Comparison of ENCODE assay signal across 1 fruit fly cellular context in the genomic region with DNA sequence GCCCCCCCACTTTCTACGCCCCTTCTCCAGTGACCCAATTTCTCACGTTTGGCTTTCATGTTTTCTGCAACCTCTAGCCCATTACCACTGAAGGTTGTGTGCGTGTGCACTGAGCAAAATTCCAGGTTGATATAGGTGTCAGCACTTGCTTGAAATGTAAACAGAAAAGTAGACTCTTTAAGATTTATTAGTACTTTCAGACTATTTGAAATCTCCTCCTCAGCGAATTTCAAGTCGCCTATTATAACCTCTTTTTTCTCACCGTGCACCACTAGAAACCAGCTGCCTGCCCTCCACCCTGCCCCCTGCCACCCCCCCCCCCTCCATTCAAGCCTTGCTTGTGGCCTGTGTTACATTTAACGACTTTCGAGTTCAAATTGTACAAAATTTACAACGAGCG.
TF ChIP-seq lines count a peak whose summit lies in the region.

No protein-coding gene starts in this region.

TF ChIP-seq in whole organism, embryonic, 481 proteins besides CTCF, POLR2A, EP300 and RAD21 (continued from another document and continues in another):
- no peak for TF ChIP-seq gro (GFP tag; optimal IDR thresholded peaks at IDR 0.05; lab: Kevin White, UChicago)
- TF ChIP-seq sens-2 (GFP tag; IDR thresholded peaks at IDR 0.05; lab: Robert Waterston, UW): peak; percentile 44; the same call in 1 of the 2 replicates
- peak; percentile 57 for TF ChIP-seq tgo (GFP tag; IDR thresholded peaks at IDR 0.05; lab: Robert Waterston, UW)
- no peak for TF ChIP-seq Oaz (GFP tag; IDR thresholded peaks at IDR 0.05; lab: Robert Waterston, UW)
- TF ChIP-seq hth (optimal IDR thresholded peaks at IDR 0.05; lab: Kevin White, UChicago): no peak
- TF ChIP-seq HLHmδ (GFP tag; optimal IDR thresholded peaks at IDR 0.05; lab: Kevin White, UChicago): no peak
- no peak for TF ChIP-seq CG3281 (GFP tag; optimal IDR thresholded peaks at IDR 0.05; lab: Kevin White, UChicago)
- TF ChIP-seq HmgD (GFP tag; optimal IDR thresholded peaks at IDR 0.05; lab: Kevin White, UChicago): no peak
- no peak for TF ChIP-seq TFAM (GFP tag; optimal IDR thresholded peaks at IDR 0.05; lab: Kevin White, UChicago)
- TF ChIP-seq dan (GFP tag; IDR thresholded peaks at IDR 0.05; lab: Robert Waterston, UW): peak; percentile 9; the same call in 1 of the 2 replicates
- peak; percentile 59 for TF ChIP-seq Oli (tag; optimal IDR thresholded peaks at IDR 0.05; lab: Kevin White, UChicago)
- no peak for TF ChIP-seq pan (optimal IDR thresholded peaks at IDR 0.05; lab: Kevin White, UChicago)
- TF ChIP-seq pan (GFP tag; optimal IDR thresholded peaks at IDR 0.05 in 1 of 2, IDR thresholded peaks at IDR 0.05 in 1 of 2): peak in 1 of 2 experiments; percentile 45
- TF ChIP-seq esg (GFP tag; conservative IDR thresholded peaks at IDR 0.05; lab: Robert Waterston, UW): peak; percentile 34
- peak; percentile 53 for TF ChIP-seq CG10209 (GFP tag; optimal IDR thresholded peaks at IDR 0.05; lab: Kevin White, UChicago)
- peak; percentile 46; the same call in 1 of the 3 replicates for TF ChIP-seq CG11456 (GFP tag; IDR thresholded peaks at IDR 0.05; lab: Robert Waterston, UW)
- no peak for TF ChIP-seq CG2120 (GFP tag; optimal IDR thresholded peaks at IDR 0.05; lab: Kevin White, UChicago)
- peak; percentile 12 for TF ChIP-seq CG9876 (GFP tag; optimal IDR thresholded peaks at IDR 0.05; lab: Kevin White, UChicago)
- TF ChIP-seq Sry-δ (GFP tag; optimal IDR thresholded peaks at IDR 0.05; lab: Kevin White, UChicago): no peak
- TF ChIP-seq CG13287 (GFP tag; IDR thresholded peaks at IDR 0.05; lab: Robert Waterston, UW; ENCODE audit: partially characterized antibody): no peak
- no peak for TF ChIP-seq ftz-f1 (GFP tag; optimal IDR thresholded peaks at IDR 0.05; lab: Kevin White, UChicago)
- TF ChIP-seq scrt (GFP tag; optimal IDR thresholded peaks at IDR 0.05; lab: Kevin White, UChicago): no peak
- no peak for TF ChIP-seq toy (GFP tag; IDR thresholded peaks at IDR 0.05; lab: Robert Waterston, UW)
- no peak for TF ChIP-seq Max (GFP tag; optimal IDR thresholded peaks at IDR 0.05; lab: Kevin White, UChicago)
- peak; percentile 61 for TF ChIP-seq crol (GFP tag; IDR thresholded peaks at IDR 0.05; lab: Robert Waterston, UW)
- no peak for TF ChIP-seq twi (tag; optimal IDR thresholded peaks at IDR 0.05; lab: Kevin White, UChicago)
- no peak for TF ChIP-seq CG8290 (GFP tag; optimal IDR thresholded peaks at IDR 0.05; lab: Kevin White, UChicago)
- no peak for TF ChIP-seq CG8290 (tag; optimal IDR thresholded peaks at IDR 0.05; lab: Kevin White, UChicago)
- peak; percentile 39 for TF ChIP-seq CG6254 (GFP tag; optimal IDR thresholded peaks at IDR 0.05; lab: Kevin White, UChicago)
- TF ChIP-seq Pdp1 (GFP tag; optimal IDR thresholded peaks at IDR 0.05; lab: Kevin White, UChicago): peak in 1 of 2 experiments; percentile 33
- peak; percentile 32 for TF ChIP-seq CG4404 (GFP tag; IDR thresholded peaks at IDR 0.05; lab: Robert Waterston, UW)
- no peak for TF ChIP-seq CG8281 (tag; optimal IDR thresholded peaks at IDR 0.05; lab: Kevin White, UChicago)
- TF ChIP-seq CG2712 (tag; optimal IDR thresholded peaks at IDR 0.05; lab: Kevin White, UChicago): peak; percentile 63
- peak; percentile 33 for TF ChIP-seq Hr3 (GFP tag; optimal IDR thresholded peaks at IDR 0.05; lab: Kevin White, UChicago)
- no peak for TF ChIP-seq C15 (GFP tag; IDR thresholded peaks at IDR 0.05; lab: Robert Waterston, UW)
- TF ChIP-seq her (GFP tag; optimal IDR thresholded peaks at IDR 0.05; lab: Kevin White, UChicago): no peak
- no peak for TF ChIP-seq sc (optimal IDR thresholded peaks at IDR 0.05; lab: Kevin White, UChicago)
- TF ChIP-seq sc (GFP tag; optimal IDR thresholded peaks at IDR 0.05; lab: Kevin White, UChicago): peak; percentile 2
- peak; percentile 53; the same call in 1 of the 2 replicates for TF ChIP-seq ssp (GFP tag; IDR thresholded peaks at IDR 0.05; lab: Robert Waterston, UW)
- TF ChIP-seq Xbp1 (GFP tag; optimal IDR thresholded peaks at IDR 0.05; lab: Kevin White, UChicago): peak; percentile 37
- TF ChIP-seq CG17359 (tag; optimal IDR thresholded peaks at IDR 0.05; lab: Kevin White, UChicago): peak; percentile 59
- peak; percentile 71; the same call in 2 of the 3 replicates for TF ChIP-seq otp (GFP tag; IDR thresholded peaks at IDR 0.05; lab: Robert Waterston, UW)
- TF ChIP-seq pum (GFP tag; optimal IDR thresholded peaks at IDR 0.05; lab: Kevin White, UChicago): peak; percentile 13
- no peak for TF ChIP-seq CG7271 (tag; optimal IDR thresholded peaks at IDR 0.05; lab: Kevin White, UChicago)
- TF ChIP-seq Drgx (GFP tag; IDR thresholded peaks at IDR 0.05; lab: Robert Waterston, UW): peak; percentile 47; the same call in 1 of the 2 replicates
- peak; percentile 34; the same call in 1 of the 2 replicates for TF ChIP-seq CG7372 (GFP tag; IDR thresholded peaks at IDR 0.05; lab: Robert Waterston, UW)
- no peak for TF ChIP-seq CG10543 (GFP tag; optimal IDR thresholded peaks at IDR 0.05; lab: Kevin White, UChicago)
- TF ChIP-seq Nf-YC (tag; optimal IDR thresholded peaks at IDR 0.05; lab: Kevin White, UChicago): no peak
- peak; percentile 35; the same call in 1 of the 2 replicates for TF ChIP-seq ap (GFP tag; IDR thresholded peaks at IDR 0.05; lab: Robert Waterston, UW)
- no peak for TF ChIP-seq CG11085 (GFP tag; IDR thresholded peaks at IDR 0.05; lab: Robert Waterston, UW)
- TF ChIP-seq gsb (GFP tag; IDR thresholded peaks at IDR 0.05; lab: Robert Waterston, UW): no peak
- TF ChIP-seq CG10267 (tag; optimal IDR thresholded peaks at IDR 0.05; lab: Kevin White, UChicago): peak; percentile 19
- TF ChIP-seq CG3065 (GFP tag; optimal IDR thresholded peaks at IDR 0.05; lab: Kevin White, UChicago): no peak
- TF ChIP-seq Hmx (GFP tag; optimal IDR thresholded peaks at IDR 0.05; lab: Kevin White, UChicago): no peak
- TF ChIP-seq z (GFP tag; IDR thresholded peaks at IDR 0.05; lab: Robert Waterston, UW): no peak
- TF ChIP-seq fd102C (GFP tag; optimal IDR thresholded peaks at IDR 0.05; lab: Kevin White, UChicago): no peak
- peak; percentile 53 for TF ChIP-seq Hmr (GFP tag; optimal IDR thresholded peaks at IDR 0.05; lab: Kevin White, UChicago)
- TF ChIP-seq CG12391 (tag; optimal IDR thresholded peaks at IDR 0.05; lab: Kevin White, UChicago): no peak
- no peak for TF ChIP-seq CG30020 (tag; optimal IDR thresholded peaks at IDR 0.05; lab: Kevin White, UChicago)
- no peak for TF ChIP-seq Kr (GFP tag; optimal IDR thresholded peaks at IDR 0.05; lab: Kevin White, UChicago)
- TF ChIP-seq fd3F (GFP tag; optimal IDR thresholded peaks at IDR 0.05; lab: Kevin White, UChicago): no peak
- no peak for TF ChIP-seq inv (GFP tag; IDR thresholded peaks at IDR 0.05; lab: Robert Waterston, UW; ENCODE audit: partially characterized antibody)
- no peak for TF ChIP-seq klu (GFP tag; IDR thresholded peaks at IDR 0.05; lab: Robert Waterston, UW)
- peak; percentile 8 for TF ChIP-seq Asciz (GFP tag; optimal IDR thresholded peaks at IDR 0.05; lab: Kevin White, UChicago)
- TF ChIP-seq eve (GFP tag; optimal IDR thresholded peaks at IDR 0.05; lab: Kevin White, UChicago): no peak
- TF ChIP-seq hkb (optimal IDR thresholded peaks at IDR 0.05; lab: Kevin White, UChicago): no peak
- peak; percentile 67 for TF ChIP-seq hkb (GFP tag; IDR thresholded peaks at IDR 0.05; lab: Robert Waterston, UW)
- TF ChIP-seq odd (GFP tag; optimal IDR thresholded peaks at IDR 0.05; lab: Kevin White, UChicago): no peak
- TF ChIP-seq bcd (GFP tag; optimal IDR thresholded peaks at IDR 0.05; lab: Kevin White, UChicago): peak; percentile 25
- peak; percentile 40; the same call in 1 of the 2 replicates for TF ChIP-seq CG1024 (GFP tag; IDR thresholded peaks at IDR 0.05; lab: Robert Waterston, UW)
- peak; percentile 35; the same call in 1 of the 2 replicates for TF ChIP-seq CG6272 (GFP tag; IDR thresholded peaks at IDR 0.05; lab: Robert Waterston, UW)
- TF ChIP-seq chif (GFP tag; optimal IDR thresholded peaks at IDR 0.05; lab: Kevin White, UChicago): peak; percentile 12 to 39
- TF ChIP-seq zen2 (GFP tag; IDR thresholded peaks at IDR 0.05; lab: Robert Waterston, UW; ENCODE audit: partially characterized antibody): no peak
- peak; percentile 35; the same call in 2 of the 4 replicates for TF ChIP-seq Gug (GFP tag; IDR thresholded peaks at IDR 0.05; lab: Robert Waterston, UW)
- TF ChIP-seq CG18619 (GFP tag; optimal IDR thresholded peaks at IDR 0.05; lab: Kevin White, UChicago): peak; percentile 1
- TF ChIP-seq vfl (GFP tag; optimal IDR thresholded peaks at IDR 0.05; lab: Kevin White, UChicago): no peak
- peak; percentile 28 for TF ChIP-seq CG6813 (GFP tag; optimal IDR thresholded peaks at IDR 0.05; lab: Kevin White, UChicago)
- TF ChIP-seq CG3163 (GFP tag; optimal IDR thresholded peaks at IDR 0.05; lab: Kevin White, UChicago): no peak
- TF ChIP-seq CG4707 (GFP tag; optimal IDR thresholded peaks at IDR 0.05; lab: Kevin White, UChicago): no peak
- peak; percentile 36 for TF ChIP-seq jumu (GFP tag; optimal IDR thresholded peaks at IDR 0.05; lab: Kevin White, UChicago)
- peak; percentile 82 for TF ChIP-seq sisA (GFP tag; IDR thresholded peaks at IDR 0.05; lab: Robert Waterston, UW)
- no peak for TF ChIP-seq al (GFP tag; IDR thresholded peaks at IDR 0.05; lab: Robert Waterston, UW)
- no peak for TF ChIP-seq CG11398 (GFP tag; optimal IDR thresholded peaks at IDR 0.05; lab: Kevin White, UChicago)
- TF ChIP-seq CG11696 (GFP tag; IDR thresholded peaks at IDR 0.05; lab: Robert Waterston, UW): peak; percentile 24; the same call in 1 of the 2 replicates
- TF ChIP-seq BEAF-32 (GFP tag; optimal IDR thresholded peaks at IDR 0.05; lab: Kevin White, UChicago): no peak
- no peak for TF ChIP-seq CG9437 (GFP tag; optimal IDR thresholded peaks at IDR 0.05; lab: Kevin White, UChicago)
- peak; percentile 9 for TF ChIP-seq CG15514 (GFP tag; optimal IDR thresholded peaks at IDR 0.05; lab: Kevin White, UChicago)
- TF ChIP-seq Optix (GFP tag; IDR thresholded peaks at IDR 0.05; lab: Robert Waterston, UW): peak; percentile 69
- TF ChIP-seq E2f1 (GFP tag; IDR thresholded peaks at IDR 0.05; lab: Robert Waterston, UW): peak; percentile 39; the same call in 1 of the 2 replicates
- no peak for TF ChIP-seq NC2α (GFP tag; optimal IDR thresholded peaks at IDR 0.05; lab: Kevin White, UChicago)
- TF ChIP-seq Sox100B (GFP tag; optimal IDR thresholded peaks at IDR 0.05; lab: Kevin White, UChicago): peak; percentile 7
- no peak for TF ChIP-seq Spps (tag; optimal IDR thresholded peaks at IDR 0.05; lab: Kevin White, UChicago)
- peak; percentile 64 for TF ChIP-seq row (GFP tag; IDR thresholded peaks at IDR 0.05; lab: Robert Waterston, UW)
- TF ChIP-seq CG33557 (GFP tag; optimal IDR thresholded peaks at IDR 0.05; lab: Kevin White, UChicago): no peak
- TF ChIP-seq Rfx (GFP tag; IDR thresholded peaks at IDR 0.05; lab: Robert Waterston, UW): peak; percentile 52; the same call in 1 of the 2 replicates
- TF ChIP-seq lola (GFP tag; optimal IDR thresholded peaks at IDR 0.05; lab: Kevin White, UChicago): peak in 1 of 3 experiments; percentile 49
- TF ChIP-seq Side (GFP tag; optimal IDR thresholded peaks at IDR 0.05; lab: Kevin White, UChicago): peak; percentile 6
- peak; percentile 85 for TF ChIP-seq sens (GFP tag; lab: Kevin White, UChicago)
- no peak for TF ChIP-seq CG13296 (GFP tag; optimal IDR thresholded peaks at IDR 0.05; lab: Kevin White, UChicago)
- TF ChIP-seq CG9609 (GFP tag; optimal IDR thresholded peaks at IDR 0.05; lab: Kevin White, UChicago): peak; percentile 2
- TF ChIP-seq br (optimal IDR thresholded peaks at IDR 0.05; lab: Kevin White, UChicago): no peak
- TF ChIP-seq tna (GFP tag; IDR thresholded peaks at IDR 0.05; lab: Robert Waterston, UW; ENCODE audit: partially characterized antibody): no peak
- no peak; the same call in 1 of the 2 replicates for TF ChIP-seq wdn (GFP tag; IDR thresholded peaks at IDR 0.05; lab: Robert Waterston, UW)
- peak; percentile 22 for TF ChIP-seq CG3407 (GFP tag; optimal IDR thresholded peaks at IDR 0.05; lab: Kevin White, UChicago)
- peak; percentile 2 for TF ChIP-seq CG1602 (GFP tag; optimal IDR thresholded peaks at IDR 0.05; lab: Kevin White, UChicago)
- TF ChIP-seq chn (GFP tag; optimal IDR thresholded peaks at IDR 0.05; lab: Kevin White, UChicago): peak; percentile 9
- no peak for TF ChIP-seq CG1647 (GFP tag; optimal IDR thresholded peaks at IDR 0.05; lab: Kevin White, UChicago)
- no peak for TF ChIP-seq Ravus (GFP tag; IDR thresholded peaks at IDR 0.05; lab: Robert Waterston, UW)
- no peak for TF ChIP-seq CG6765 (GFP tag; optimal IDR thresholded peaks at IDR 0.05; lab: Kevin White, UChicago)
- TF ChIP-seq Meics (GFP tag; optimal IDR thresholded peaks at IDR 0.05; lab: Kevin White, UChicago): no peak
- no peak; the same call in 1 of the 2 replicates for TF ChIP-seq MBD-R2 (GFP tag; IDR thresholded peaks at IDR 0.05; lab: Robert Waterston, UW)
- TF ChIP-seq CG2678 (tag; optimal IDR thresholded peaks at IDR 0.05; lab: Kevin White, UChicago): peak; percentile 54
- no peak for TF ChIP-seq Poxn (GFP tag; IDR thresholded peaks at IDR 0.05; lab: Robert Waterston, UW)
- no peak for TF ChIP-seq CG17568 (GFP tag; optimal IDR thresholded peaks at IDR 0.05; lab: Kevin White, UChicago)
- TF ChIP-seq grau (tag; optimal IDR thresholded peaks at IDR 0.05; lab: Kevin White, UChicago): peak; percentile 41
- TF ChIP-seq mirr (GFP tag; optimal IDR thresholded peaks at IDR 0.05; lab: Kevin White, UChicago): no peak
- peak; percentile 4 for TF ChIP-seq oc (tag; optimal IDR thresholded peaks at IDR 0.05; lab: Kevin White, UChicago)
- TF ChIP-seq so (GFP tag; IDR thresholded peaks at IDR 0.05; lab: Robert Waterston, UW): no peak
- no peak for TF ChIP-seq rib (GFP tag; IDR thresholded peaks at IDR 0.05; lab: Robert Waterston, UW)
- peak; percentile 48 for TF ChIP-seq nmo (GFP tag; optimal IDR thresholded peaks at IDR 0.05; lab: Kevin White, UChicago)
- TF ChIP-seq Sin3A (optimal IDR thresholded peaks at IDR 0.05; lab: Kevin White, UChicago): no peak
- no peak for TF ChIP-seq CkIIα-i1 (GFP tag; IDR thresholded peaks at IDR 0.05; lab: Robert Waterston, UW)
- peak; percentile 13 for TF ChIP-seq CoRest (tag; optimal IDR thresholded peaks at IDR 0.05; lab: Kevin White, UChicago)
- no peak for TF ChIP-seq CG17912 (GFP tag; optimal IDR thresholded peaks at IDR 0.05; lab: Kevin White, UChicago)
- TF ChIP-seq CG32772 (GFP tag; IDR thresholded peaks at IDR 0.05; lab: Robert Waterston, UW): 0 out of 2 replicates have a peak, but pooled peaks have one; percentile 49
- peak; percentile 54 for TF ChIP-seq Abd-B (GFP tag; optimal IDR thresholded peaks at IDR 0.05; lab: Kevin White, UChicago)
- TF ChIP-seq CG8359 (GFP tag; optimal IDR thresholded peaks at IDR 0.05; lab: Kevin White, UChicago; ENCODE audit: borderline replicate concordance): no peak
- TF ChIP-seq HLH3B (GFP tag; IDR thresholded peaks at IDR 0.05; lab: Robert Waterston, UW): peak; percentile 78
